Worm (Caenorhabditis elegans) whole organism, L3 larva: Measurements from ENCODE around the gene F54D5.9.

Experiments used
- ama-1 ChIP-seq: fragments of 150-350 bp; optimal IDR thresholded peaks from 2 replicates; lab custom pipeline; 2018
- ceh-16 ChIP-seq: sonication (generic microtip); optimal IDR thresholded peaks from 2 replicates; lab custom pipeline; 2017; ENCODE audit warnings: missing biosample characterization, missing genetic modification characterization
- daf-12 ChIP-seq: fragments of 150-350 bp; optimal IDR thresholded peaks from 2 replicates; lab custom pipeline; 2014; ENCODE audit warnings: missing biosample characterization, missing genetic modification reagents, missing genetic modification characterization
- fkh-10 ChIP-seq: sonication (generic microtip); optimal IDR thresholded peaks from 2 replicates; lab custom pipeline; 2017; ENCODE audit warnings: missing biosample characterization, missing genetic modification reagents, missing genetic modification characterization
- lin-15B ChIP-seq: fragments of 150-350 bp; optimal IDR thresholded peaks from 2 replicates; lab custom pipeline; 2014; ENCODE audit warnings: missing biosample characterization, missing genetic modification characterization
- mml-1 ChIP-seq: fragments of 150-350 bp; sonication (generic microtip); optimal IDR thresholded peaks from 3 replicates; lab custom pipeline; 2014; ENCODE audit warnings: missing biosample characterization, missing genetic modification characterization
- nhr-237 ChIP-seq: fragments of 150-350 bp; optimal IDR thresholded peaks from 2 replicates; lab custom pipeline; 2014; ENCODE audit warnings: missing biosample characterization, missing genetic modification characterization
- nhr-28 ChIP-seq: fragments of 150-350 bp; optimal IDR thresholded peaks from 2 replicates; lab custom pipeline; 2014; ENCODE audit warnings: missing biosample characterization, missing genetic modification characterization
- sea-2 ChIP-seq: fragments of 150-350 bp; sonication (generic microtip); optimal IDR thresholded peaks from 4 replicates; lab custom pipeline; 2014; ENCODE audit warnings: missing biosample characterization, missing genetic modification reagents, missing genetic modification characterization
- unc-39 ChIP-seq: sonication (generic microtip); optimal IDR thresholded peaks from 4 replicates; lab custom pipeline; 2017; ENCODE audit warnings: missing biosample characterization, missing genetic modification characterization
- unc-62 ChIP-seq: fragments of 150-350 bp; sonication (generic microtip); optimal IDR thresholded peaks from 4 replicates; lab custom pipeline; 2014; ENCODE audit warnings: missing biosample characterization, missing genetic modification reagents, missing genetic modification characterization
- ztf-4 ChIP-seq: fragments of 150-350 bp; optimal IDR thresholded peaks from 2 replicates; lab custom pipeline; 2014; ENCODE audit warnings: missing biosample characterization, missing genetic modification characterization

DNA sequence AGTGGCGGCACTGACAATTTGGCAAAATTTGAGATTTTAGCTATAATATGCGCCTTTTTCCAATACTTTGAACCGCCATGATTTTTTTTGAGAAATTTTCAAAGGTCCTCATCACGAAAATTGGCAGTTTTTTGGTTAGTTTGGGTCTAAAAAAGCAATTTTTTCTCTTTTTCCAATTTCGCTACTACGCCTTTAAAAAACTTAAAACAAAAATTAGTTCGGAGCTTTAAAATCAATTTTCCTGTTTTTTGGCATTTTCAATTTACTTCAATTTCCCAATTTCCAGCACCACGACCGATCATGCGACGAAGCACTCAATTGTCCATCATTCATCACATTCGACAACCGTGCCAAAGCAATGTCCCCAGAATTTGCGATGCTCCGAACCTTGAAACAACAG is 47.3 kb downstream of the F54D5.9 start, which contains the start of gene B0334.5:
- TF ChIP-seq ztf-4 (no peak), fkh-10 (no peak), daf-12 (no peak), ama-1 (no peak), nhr-237 (tag; lab: Kevin White, UChicago) (no peak), mml-1 (tag; lab: Kevin White, UChicago) (no peak), ceh-16 (tag; lab: Kevin White, UChicago) (no peak), sea-2 (GFP tag; lab: Kevin White, UChicago) (no peak), nhr-28 (tag; lab: Kevin White, UChicago) (no peak), unc-39 (no peak), lin-15B (tag; lab: Kevin White, UChicago) (no peak), unc-62 (GFP tag; lab: Kevin White, UChicago) (no peak)
